Worm (Caenorhabditis elegans): ENCODE data around the gene T08G5.15.
"Not testable (repeated sequence)": the region's sequence is repeated elsewhere in the genome, so short reads cannot be mapped to it uniquely, and the experiment has no call there.

Gene T08G5.15

ce11 chrV:14049274-14049673 lies 26.3 kb upstream of the T08G5.15 start, which contains the start of gene F58D12.1:
Gene F58D12.1 (plus strand): TSS chrV:14049574.
- TF ChIP-seq elt-1, nhr-11, nhr-6 (tag; optimal IDR thresholded peaks at IDR 0.05): not testable (repeated sequence)

ce11 chrV:14038328-14039084 lies 15.5 kb upstream of the T08G5.15 start, which contains the start of gene vps-39:
Gene vps-39 (minus strand): TSS chrV:14038378.
- TF ChIP-seq lin-13 (GFP tag; optimal IDR thresholded peaks at IDR 0.05) (peak; percentile 4), sma-3 (GFP tag; optimal IDR thresholded peaks at IDR 0.05) (peak; percentile 28), unc-55 (GFP tag; optimal IDR thresholded peaks at IDR 0.05) (peak; percentile 25), F13H6.1 (tag; optimal IDR thresholded peaks at IDR 0.05) (peak; percentile 58), gmeb-1 (tag; optimal IDR thresholded peaks at IDR 0.05) (peak; percentile 8), lsy-2 (tag; optimal IDR thresholded peaks at IDR 0.05) (peak in 1 of 2 experiments; percentile 35), sma-9 (GFP tag; optimal IDR thresholded peaks at IDR 0.05) (peak; percentile 28), nhr-129 (tag; optimal IDR thresholded peaks at IDR 0.05) (peak; percentile 5)
- TF ChIP-seq sma-9 (tag; optimal IDR thresholded peaks at IDR 0.05), result not testable (repeated sequence)

DNA sequence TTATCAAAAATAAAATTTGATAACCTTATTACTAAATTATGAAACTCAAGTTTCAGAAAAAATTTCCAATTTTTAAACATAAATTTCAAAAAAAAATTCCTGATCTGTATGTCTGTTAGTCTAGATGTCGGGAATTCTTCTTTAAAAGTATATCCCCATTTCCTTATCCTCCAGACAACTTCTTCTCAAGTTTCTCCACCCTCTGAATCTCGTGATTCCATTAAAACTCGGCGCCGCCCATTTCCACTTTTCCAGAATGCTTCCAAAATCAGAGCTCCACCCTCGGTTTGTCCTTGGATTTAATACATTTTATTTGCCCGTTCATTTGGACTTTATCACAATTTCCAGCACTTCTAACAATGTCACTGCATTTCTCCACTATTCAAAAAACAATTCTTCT lies 10.7 kb upstream of the T08G5.15 start, which contains the start of gene ins-10:
TSS of gene ins-10 (plus strand) at position 301 of the 400 bp plus-strand sequence.
- TF ChIP-seq ZK546.5 (tag; optimal IDR thresholded peaks at IDR 0.05) (no peak), aly-2 (tag; optimal IDR thresholded peaks at IDR 0.05) (no peak), F13H6.1 (tag; optimal IDR thresholded peaks at IDR 0.05) (no peak), crh-2 (tag; optimal IDR thresholded peaks at IDR 0.05) (no peak), C34F6.9 (tag; optimal IDR thresholded peaks at IDR 0.05) (no peak), lin-13 (GFP tag; optimal IDR thresholded peaks at IDR 0.05) (no peak), R02D3.7 (tag; optimal IDR thresholded peaks at IDR 0.05) (no peak), ztf-11 (tag; optimal IDR thresholded peaks at IDR 0.05) (no peak), nhr-23 (tag; optimal IDR thresholded peaks at IDR 0.05) (no peak), sma-3 (GFP tag; optimal IDR thresholded peaks at IDR 0.05) (no peak), Y55F3AM.14 (GFP tag; optimal IDR thresholded peaks at IDR 0.05) (no peak), alr-1 (tag; optimal IDR thresholded peaks at IDR 0.05) (no peak), gmeb-1 (tag; optimal IDR thresholded peaks at IDR 0.05) (no peak), ceh-82 (tag; optimal IDR thresholded peaks at IDR 0.05) (no peak)

- no peak for TF ChIP-seq elt-1 (tag; optimal IDR thresholded peaks at IDR 0.05)
- no peak for TF ChIP-seq nhr-6 (tag; optimal IDR thresholded peaks at IDR 0.05)
- no peak for TF ChIP-seq unc-62 (GFP tag; optimal IDR thresholded peaks at IDR 0.05)
- peak; percentile 29 for TF ChIP-seq lin-13 (GFP tag; optimal IDR thresholded peaks at IDR 0.05)
- TF ChIP-seq ztf-4 (tag; optimal IDR thresholded peaks at IDR 0.05), result no peak
- TF ChIP-seq F13H6.1 (tag; optimal IDR thresholded peaks at IDR 0.05), result peak; percentile 18
- TF ChIP-seq unc-55 (GFP tag; optimal IDR thresholded peaks at IDR 0.05), result no peak
- TF ChIP-seq unc-39 (tag; optimal IDR thresholded peaks at IDR 0.05), result no peak
- TF ChIP-seq ceh-16 (tag; optimal IDR thresholded peaks at IDR 0.05), result no peak
- TF ChIP-seq nhr-23 (tag; optimal IDR thresholded peaks at IDR 0.05), result no peak
- TF ChIP-seq lin-39 (tag; optimal IDR thresholded peaks at IDR 0.05), result no peak
- no peak for TF ChIP-seq skn-1 (tag; optimal IDR thresholded peaks at IDR 0.05)
- TF ChIP-seq ztf-1 (GFP tag; conservative IDR thresholded peaks at IDR 0.05), result no peak
- peak; percentile 95 for TF ChIP-seq snpc-4 (tag; optimal IDR thresholded peaks at IDR 0.05)
- no peak for TF ChIP-seq mab-5 (tag; optimal IDR thresholded peaks at IDR 0.05)
- peak; percentile 52 for TF ChIP-seq gmeb-1 (tag; optimal IDR thresholded peaks at IDR 0.05)
- TF ChIP-seq ceh-82 (tag; optimal IDR thresholded peaks at IDR 0.05), result no peak
- TF ChIP-seq Y55F3AM.14 (GFP tag; optimal IDR thresholded peaks at IDR 0.05), result peak; percentile 47
- TF ChIP-seq blmp-1 (tag; optimal IDR thresholded peaks at IDR 0.05; ENCODE audit: insufficient read depth), result no peak
- no peak for TF ChIP-seq nhr-129 (tag; optimal IDR thresholded peaks at IDR 0.05)
- no peak for TF ChIP-seq mdl-1 (tag; optimal IDR thresholded peaks at IDR 0.05)
- no peak for TF ChIP-seq R02D3.7 (tag; optimal IDR thresholded peaks at IDR 0.05)
- peak; percentile 72 for TF ChIP-seq sma-3 (GFP tag; optimal IDR thresholded peaks at IDR 0.05)
- TF ChIP-seq ztf-11 (tag; optimal IDR thresholded peaks at IDR 0.05), result no peak
- TF ChIP-seq nhr-10 (tag; optimal IDR thresholded peaks at IDR 0.05), result no peak
- TF ChIP-seq nhr-21 (tag; optimal IDR thresholded peaks at IDR 0.05), result peak; percentile 59
- TF ChIP-seq elt-3 (tag; optimal IDR thresholded peaks at IDR 0.05), result no peak
- TF ChIP-seq dmd-4 (tag; optimal IDR thresholded peaks at IDR 0.05), result no peak
- TF ChIP-seq fos-1 (tag; optimal IDR thresholded peaks at IDR 0.05), result peak; percentile 4
- peak; percentile 89 for TF ChIP-seq ama-1 (optimal IDR thresholded peaks at IDR 0.05)
- TF ChIP-seq aly-2 (tag; optimal IDR thresholded peaks at IDR 0.05), result no peak
- TF ChIP-seq sma-9 (GFP tag; optimal IDR thresholded peaks at IDR 0.05), result peak; percentile 40
- TF ChIP-seq sma-9 (tag; optimal IDR thresholded peaks at IDR 0.05), result no peak
- no peak for TF ChIP-seq C34F6.9 (tag; optimal IDR thresholded peaks at IDR 0.05)
- TF ChIP-seq mbf-1 (tag; optimal IDR thresholded peaks at IDR 0.05), result no peak
- no peak for TF ChIP-seq egl-27 (tag; optimal IDR thresholded peaks at IDR 0.05)
- no peak for TF ChIP-seq nhr-11 (tag; optimal IDR thresholded peaks at IDR 0.05)
- no peak for TF ChIP-seq nhr-12 (tag; optimal IDR thresholded peaks at IDR 0.05)
- no peak for TF ChIP-seq lin-11 (tag; optimal IDR thresholded peaks at IDR 0.05)
- no peak for TF ChIP-seq alr-1 (tag; optimal IDR thresholded peaks at IDR 0.05)
Observed at ce11 chrV:14028256-14028743, 5.3 kb upstream of the T08G5.15 start.
